Fruit fly (Drosophila melanogaster): Measurements from ENCODE around the gene CG42831.

Gene CG42831

DNA sequence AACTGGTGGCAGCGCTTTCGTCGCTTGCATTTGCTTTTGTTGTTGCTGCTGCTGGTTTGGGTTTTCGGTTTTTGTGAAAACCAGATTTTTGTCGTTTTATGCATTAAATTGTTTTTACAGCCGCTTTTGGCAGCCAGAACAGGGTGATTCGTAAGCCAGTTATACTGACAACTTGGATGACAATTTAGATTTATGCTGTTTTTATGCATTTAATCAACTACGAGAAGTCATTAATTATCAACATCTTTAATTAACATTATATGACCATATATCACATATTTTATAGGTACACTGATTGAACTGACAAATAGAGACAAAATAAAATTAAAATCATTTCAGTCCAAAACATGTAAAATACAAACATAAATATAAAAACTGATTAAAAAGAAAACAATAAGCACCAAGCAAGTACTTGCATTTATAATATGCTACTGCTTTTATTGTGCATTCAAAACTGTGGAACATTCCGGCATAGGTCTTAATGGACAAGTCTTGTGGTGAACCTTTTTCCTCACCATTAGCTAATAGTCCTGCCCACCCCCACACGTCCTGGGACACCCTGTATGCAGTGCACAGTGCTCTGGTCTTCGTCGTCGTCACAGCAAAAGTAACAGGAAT, 40.3 kb downstream of the CG42831 start (continued):
- no peak for TF ChIP-seq Fer1 (GFP tag; optimal IDR thresholded peaks at IDR 0.05)
- TF ChIP-seq Ets65A (GFP tag): peak; percentile 88
- peak; percentile 46 for TF ChIP-seq CG11504 (tag; optimal IDR thresholded peaks at IDR 0.05)
- TF ChIP-seq lola (GFP tag; optimal IDR thresholded peaks at IDR 0.05): peak in 1 of 3 experiments; percentile 27
- peak; percentile 91 for TF ChIP-seq CG6254 (GFP tag; optimal IDR thresholded peaks at IDR 0.05)

DNA sequence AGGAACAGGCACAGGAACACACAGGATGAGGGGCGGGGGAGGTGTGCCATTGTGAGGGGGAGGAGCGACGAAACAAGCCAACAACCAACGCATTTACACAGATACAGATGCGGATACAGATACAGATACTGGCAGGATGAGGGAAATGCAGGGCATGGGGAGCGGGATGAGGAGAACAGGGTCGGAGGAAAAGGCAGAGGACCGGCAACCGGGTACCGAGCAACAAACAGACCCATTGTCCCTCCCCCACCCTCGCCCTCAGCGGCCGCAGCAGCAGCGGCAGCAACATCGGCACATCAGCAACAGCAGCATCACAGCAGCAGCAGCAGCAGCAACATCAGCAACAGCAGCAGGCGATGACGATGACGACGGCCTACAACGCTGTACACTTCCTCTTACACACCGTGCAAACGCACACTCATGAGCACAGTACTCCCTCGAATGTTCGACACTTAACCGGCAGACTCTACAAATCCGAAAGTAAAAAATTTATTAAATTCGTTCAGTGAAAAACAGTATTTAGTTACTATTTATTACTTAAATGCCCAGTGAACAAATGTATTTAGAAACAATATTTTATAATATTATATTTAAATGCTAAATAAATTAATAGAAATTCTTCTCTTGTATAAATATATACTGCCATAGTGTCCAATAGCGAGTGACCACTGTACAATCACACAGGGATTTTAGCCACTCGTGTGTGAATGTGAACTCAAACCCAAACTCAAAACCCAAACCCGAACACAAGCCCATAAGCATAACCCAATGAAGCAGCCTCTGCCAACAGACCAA, 41.0 kb downstream of the CG42831 start:
- TF ChIP-seq HmgZ (tag; optimal IDR thresholded peaks at IDR 0.05) (peak; percentile 75), Dfd (GFP tag; optimal IDR thresholded peaks at IDR 0.05) (no peak), bcd (GFP tag; optimal IDR thresholded peaks at IDR 0.05) (peak; percentile 87), HLH54F (GFP tag; optimal IDR thresholded peaks at IDR 0.05) (no peak), CG10267 (tag; optimal IDR thresholded peaks at IDR 0.05) (peak; percentile 88), chm (GFP tag; IDR thresholded peaks at IDR 0.05) (0 out of 2 replicates have a peak, but pooled peaks have one; percentile 44), CG33557 (GFP tag; optimal IDR thresholded peaks at IDR 0.05) (peak; percentile 90), CG4730 (GFP tag; IDR thresholded peaks at IDR 0.05) (peak; percentile 76), CG2678 (tag; optimal IDR thresholded peaks at IDR 0.05) (peak; percentile 95), YL-1 (GFP tag; optimal IDR thresholded peaks at IDR 0.05) (no peak), CG34422 (GFP tag; IDR thresholded peaks at IDR 0.05) (peak; percentile 78), CG12769 (tag; optimal IDR thresholded peaks at IDR 0.05) (no peak), dysf (GFP tag; IDR thresholded peaks at IDR 0.05) (peak; percentile 89), lab (GFP tag; optimal IDR thresholded peaks at IDR 0.05) (peak; percentile 92), CTCF (GFP tag; optimal IDR thresholded peaks at IDR 0.05) (peak; percentile 45), NFAT (GFP tag; IDR thresholded peaks at IDR 0.05) (no peak), CG11247 (GFP tag; IDR thresholded peaks at IDR 0.05) (peak; percentile 74; the same call in 1 of the 2 replicates), CG8944 (GFP tag; optimal IDR thresholded peaks at IDR 0.05) (no peak), ssp (GFP tag; IDR thresholded peaks at IDR 0.05) (peak; percentile 85), CG11398 (GFP tag; optimal IDR thresholded peaks at IDR 0.05) (no peak), Fer2 (tag; optimal IDR thresholded peaks at IDR 0.05) (peak; percentile 66), CG5180 (GFP tag; optimal IDR thresholded peaks at IDR 0.05) (peak; percentile 54), zf30C (GFP tag; optimal IDR thresholded peaks at IDR 0.05) (no peak), lbe (GFP tag; optimal IDR thresholded peaks at IDR 0.05) (peak; percentile 77), Vsx1 (GFP tag; optimal IDR thresholded peaks at IDR 0.05) (peak; percentile 76), CG6765 (GFP tag; optimal IDR thresholded peaks at IDR 0.05) (peak; percentile 76), slbo (GFP tag; IDR thresholded peaks at IDR 0.05) (peak; percentile 86), Elba2 (GFP tag; optimal IDR thresholded peaks at IDR 0.05) (peak; percentile 61), CG17829 (tag; optimal IDR thresholded peaks at IDR 0.05) (peak; percentile 95), dmrt99B (tag; optimal IDR thresholded peaks at IDR 0.05) (peak; percentile 97), Neu2 (GFP tag; optimal IDR thresholded peaks at IDR 0.05; ENCODE audit: borderline replicate concordance) (no peak), fru (optimal IDR thresholded peaks at IDR 0.05) (no peak), CG17802 (tag; optimal IDR thresholded peaks at IDR 0.05) (peak; percentile 57), CG2889 (GFP tag; IDR thresholded peaks at IDR 0.05) (peak; percentile 57; the same call in 1 of the 3 replicates), hbn (GFP tag; IDR thresholded peaks at IDR 0.05; ENCODE audit: partially characterized antibody) (no peak), crc (GFP tag; optimal IDR thresholded peaks at IDR 0.05) (no peak), Camta (GFP tag; optimal IDR thresholded peaks at IDR 0.05) (no peak), GATAe (GFP tag; conservative IDR thresholded peaks at IDR 0.05) (peak; percentile 19; the same call in 1 of the 2 replicates), phol (tag; optimal IDR thresholded peaks at IDR 0.05) (peak; percentile 92), CG4617 (GFP tag; optimal IDR thresholded peaks at IDR 0.05; ENCODE audit: borderline replicate concordance) (peak; percentile 12), CG11560 (tag; IDR thresholded peaks at IDR 0.05) (peak; percentile 70; the same call in 1 of the 3 replicates), CG4360 (GFP tag; IDR thresholded peaks at IDR 0.05) (peak; percentile 48)

Measured in whole organism, embryonic.